Worm (Caenorhabditis elegans): ENCODE measurements around the gene map-1.

The map-1 gene

ce11 chrIV:3638250-3638926 is 48.3 kb downstream of the map-1 start:
- TF ChIP-seq nhr-129 (tag; optimal IDR thresholded peaks at IDR 0.05) = no peak
- no peak for TF ChIP-seq mab-5 (tag; optimal IDR thresholded peaks at IDR 0.05)
- TF ChIP-seq nhr-21 (tag; optimal IDR thresholded peaks at IDR 0.05) = no peak
- no peak for TF ChIP-seq nhr-237 (tag; optimal IDR thresholded peaks at IDR 0.05)
- no peak for TF ChIP-seq C34F6.9 (tag; optimal IDR thresholded peaks at IDR 0.05)
- TF ChIP-seq aly-2 (tag; optimal IDR thresholded peaks at IDR 0.05) = no peak
- no peak for TF ChIP-seq sem-4 (tag; optimal IDR thresholded peaks at IDR 0.05)
- TF ChIP-seq nhr-11 (tag; optimal IDR thresholded peaks at IDR 0.05) = no peak
- TF ChIP-seq dmd-4 (tag; optimal IDR thresholded peaks at IDR 0.05) = no peak
- TF ChIP-seq F13H6.1 (tag; optimal IDR thresholded peaks at IDR 0.05) = no peak
- TF ChIP-seq mbf-1 (tag; optimal IDR thresholded peaks at IDR 0.05) = no peak

- TF ChIP-seq elt-1 (tag; optimal IDR thresholded peaks at IDR 0.05) (no peak), lin-13 (GFP tag; optimal IDR thresholded peaks at IDR 0.05) (peak; percentile 33), Y55F3AM.14 (GFP tag; optimal IDR thresholded peaks at IDR 0.05) (peak; percentile 31), ZK546.5 (tag; optimal IDR thresholded peaks at IDR 0.05) (no peak), nhr-25 (tag; optimal IDR thresholded peaks at IDR 0.05) (peak; percentile 39), nhr-12 (tag; optimal IDR thresholded peaks at IDR 0.05) (no peak), nhr-237 (tag; optimal IDR thresholded peaks at IDR 0.05) (no peak), unc-62 (GFP tag; optimal IDR thresholded peaks at IDR 0.05) (no peak), dmd-4 (tag; optimal IDR thresholded peaks at IDR 0.05) (no peak), blmp-1 (tag; optimal IDR thresholded peaks at IDR 0.05; ENCODE audit: insufficient read depth) (peak; percentile 0), lin-11 (tag; optimal IDR thresholded peaks at IDR 0.05) (no peak), zag-1 (tag; optimal IDR thresholded peaks at IDR 0.05) (peak; percentile 59), sma-9 (GFP tag; optimal IDR thresholded peaks at IDR 0.05) (peak; percentile 83), sma-9 (tag; optimal IDR thresholded peaks at IDR 0.05) (no peak), nhr-11 (tag; optimal IDR thresholded peaks at IDR 0.05) (no peak), crh-2 (tag; optimal IDR thresholded peaks at IDR 0.05) (no peak), nhr-23 (tag; optimal IDR thresholded peaks at IDR 0.05) (no peak), gmeb-1 (tag; optimal IDR thresholded peaks at IDR 0.05) (peak; percentile 50), nhr-6 (tag; optimal IDR thresholded peaks at IDR 0.05) (no peak), nhr-10 (tag; optimal IDR thresholded peaks at IDR 0.05) (no peak), unc-55 (GFP tag; optimal IDR thresholded peaks at IDR 0.05) (peak; percentile 62), mbf-1 (tag; optimal IDR thresholded peaks at IDR 0.05) (no peak), ztf-1 (GFP tag; conservative IDR thresholded peaks at IDR 0.05) (no peak), alr-1 (tag; optimal IDR thresholded peaks at IDR 0.05) (no peak), peb-1 (tag; optimal IDR thresholded peaks at IDR 0.05) (peak; percentile 83), ztf-11 (tag; optimal IDR thresholded peaks at IDR 0.05) (no peak), lsy-2 (tag; optimal IDR thresholded peaks at IDR 0.05) (peak in 1 of 2 experiments; percentile 51), F13H6.1 (tag; optimal IDR thresholded peaks at IDR 0.05) (peak; percentile 88), sma-3 (GFP tag; optimal IDR thresholded peaks at IDR 0.05) (peak; percentile 67), R02D3.7 (tag; optimal IDR thresholded peaks at IDR 0.05) (no peak), snpc-4 (tag; optimal IDR thresholded peaks at IDR 0.05) (peak; percentile 32), ztf-4 (tag; optimal IDR thresholded peaks at IDR 0.05) (no peak), fos-1 (tag; optimal IDR thresholded peaks at IDR 0.05) (peak; percentile 24), mab-5 (tag; optimal IDR thresholded peaks at IDR 0.05) (peak; percentile 32), mdl-1 (tag; optimal IDR thresholded peaks at IDR 0.05) (peak; percentile 77 to 81), ceh-16 (tag; optimal IDR thresholded peaks at IDR 0.05) (no peak), nhr-129 (tag; optimal IDR thresholded peaks at IDR 0.05) (peak; percentile 44), aly-2 (tag; optimal IDR thresholded peaks at IDR 0.05) (no peak), elt-3 (tag; optimal IDR thresholded peaks at IDR 0.05) (no peak), nhr-21 (tag; optimal IDR thresholded peaks at IDR 0.05) (peak; percentile 76), skn-1 (tag; optimal IDR thresholded peaks at IDR 0.05) (no peak), ama-1 (optimal IDR thresholded peaks at IDR 0.05) (no peak), sem-4 (tag; optimal IDR thresholded peaks at IDR 0.05) (no peak), unc-39 (tag; optimal IDR thresholded peaks at IDR 0.05) (peak; percentile 39), lin-39 (tag; optimal IDR thresholded peaks at IDR 0.05) (no peak), egl-27 (tag; optimal IDR thresholded peaks at IDR 0.05) (no peak), ceh-82 (tag; optimal IDR thresholded peaks at IDR 0.05) (no peak), nhr-77 (tag; optimal IDR thresholded peaks at IDR 0.05) (no peak), C34F6.9 (tag; optimal IDR thresholded peaks at IDR 0.05) (peak; percentile 14)
These were observed 50.0 kb downstream of the map-1 start, which contains the start of gene madf-9 for ce11 chrIV:3636528-3637129. Gene madf-9, plus strand, starts transcription at chrIV:3637079.

Data from whole organism, L2 larva.